Fruit fly (Drosophila melanogaster) whole organism, embryonic: Measurements from ENCODE around the gene CG15145.

Experiments
- Asciz ChIP-seq: fragments of 200-800 bp; sonication (Bioruptor generic); optimal IDR thresholded peaks from 2 replicates; lab custom pipeline; 2017; ENCODE audit warnings: missing biosample characterization, mild to moderate bottlenecking, missing genetic modification characterization, missing genetic modification reagents
- B-H1 ChIP-seq: fragments of 200-800 bp; sonication (Bioruptor generic); IDR thresholded peaks from 3 replicates; pipeline ENCODE4 v1.3.6; 2022; ENCODE audit warnings: missing biosample characterization, missing genetic modification characterization
- Bgb ChIP-seq: fragments of 200-800 bp; sonication (Bioruptor generic); IDR thresholded peaks from 2 replicates; pipeline ENCODE4 v1.3.6; 2022; ENCODE audit warnings: missing biosample characterization, missing genetic modification characterization; ENCODE audit not compliant: partially characterized antibody
- Bteb2 ChIP-seq: fragments of 200-800 bp; sonication (Bioruptor generic); optimal IDR thresholded peaks from 2 replicates; lab custom pipeline; 2016; ENCODE audit warnings: missing biosample characterization, missing genetic modification characterization
- CG10565 ChIP-seq: fragments of 200-800 bp; sonication (Bioruptor generic); optimal IDR thresholded peaks from 3 replicates; lab custom pipeline; 2016; ENCODE audit warnings: missing biosample characterization, mild to moderate bottlenecking, missing genetic modification characterization
- CG10959 ChIP-seq: fragments of 200-800 bp; sonication (Bioruptor generic); IDR thresholded peaks from 2 replicates; pipeline ENCODE4 v1.3.6; 2022; ENCODE audit warnings: missing biosample characterization, missing genetic modification characterization
- CG11085 ChIP-seq: fragments of 200-800 bp; sonication (Bioruptor generic); IDR thresholded peaks from 2 replicates; pipeline ENCODE4 v1.3.6; 2022; ENCODE audit warnings: missing biosample characterization, missing genetic modification characterization
- CG11398 ChIP-seq: fragments of 200-800 bp; sonication (Bioruptor generic); optimal IDR thresholded peaks from 2 replicates; lab custom pipeline; 2016; ENCODE audit warnings: missing biosample characterization, missing genetic modification characterization
- CG12236 ChIP-seq: fragments of 200-800 bp; sonication (Bioruptor generic); optimal IDR thresholded peaks from 2 replicates; lab custom pipeline; 2016; ENCODE audit warnings: missing biosample characterization, missing genetic modification characterization
- CG14441 ChIP-seq: fragments of 200-800 bp; sonication (Bioruptor generic); IDR thresholded peaks from 2 replicates; pipeline ENCODE4 v1.3.6; 2022; ENCODE audit warnings: missing biosample characterization, missing genetic modification characterization
- CG1603 ChIP-seq: fragments of 200-800 bp; sonication (Bioruptor generic); optimal IDR thresholded peaks from 2 replicates; lab custom pipeline; 2019; ENCODE audit warnings: missing biosample characterization, mild to moderate bottlenecking, missing genetic modification characterization, moderate library complexity
- CG1647 ChIP-seq: fragments of 200-800 bp; sonication (Bioruptor generic); optimal IDR thresholded peaks from 3 replicates; lab custom pipeline; 2016; ENCODE audit warnings: missing biosample characterization, missing genetic modification characterization
- CG17829 ChIP-seq: fragments of 200-800 bp; optimal IDR thresholded peaks from 2 replicates; lab custom pipeline; 2019; ENCODE audit warnings: missing biosample characterization, mild to moderate bottlenecking, missing genetic modification characterization, moderate library complexity
- CG2129 ChIP-seq: fragments of 200-800 bp; sonication (Bioruptor generic); IDR thresholded peaks from 2 replicates; pipeline ENCODE4 v1.3.6; 2022; ENCODE audit warnings: missing biosample characterization, missing genetic modification characterization; ENCODE audit not compliant: partially characterized antibody
- CG30020 ChIP-seq: fragments of 200-800 bp; optimal IDR thresholded peaks from 2 replicates; lab custom pipeline; 2019; ENCODE audit warnings: missing biosample characterization, mild to moderate bottlenecking, missing genetic modification characterization, moderate library complexity
- CG30403 ChIP-seq: fragments of 200-800 bp; sonication (Bioruptor generic); optimal IDR thresholded peaks from 3 replicates; lab custom pipeline; 2016; ENCODE audit warnings: missing biosample characterization, missing genetic modification characterization
- CG31224 ChIP-seq: fragments of 200-800 bp; sonication (Bioruptor generic); IDR thresholded peaks from 2 replicates; pipeline ENCODE4 v1.3.6; 2022; ENCODE audit warnings: missing biosample characterization, missing genetic modification characterization
- CG3281 ChIP-seq: fragments of 200-800 bp; sonication (Bioruptor generic); optimal IDR thresholded peaks from 3 replicates; lab custom pipeline; 2017; ENCODE audit warnings: missing biosample characterization, mild to moderate bottlenecking, missing genetic modification characterization
- CG4617 ChIP-seq: fragments of 200-800 bp; sonication (Bioruptor generic); optimal IDR thresholded peaks from 3 replicates; lab custom pipeline; 2016; ENCODE audit warnings: missing biosample characterization, missing genetic modification characterization, borderline replicate concordance
- CG4730 ChIP-seq: fragments of 200-800 bp; sonication (Bioruptor generic); IDR thresholded peaks from 2 replicates; pipeline ENCODE4 v1.3.6; 2022; ENCODE audit warnings: missing biosample characterization, missing genetic modification characterization
- CG6683 ChIP-seq: fragments of 200-800 bp; sonication (Bioruptor generic); optimal IDR thresholded peaks from 2 replicates; lab custom pipeline; 2017; ENCODE audit warnings: missing biosample characterization, mild to moderate bottlenecking, missing genetic modification characterization, missing genetic modification reagents
- CG9609 ChIP-seq: fragments of 200-800 bp; sonication (Bioruptor generic); optimal IDR thresholded peaks from 3 replicates; lab custom pipeline; 2016; ENCODE audit warnings: missing biosample characterization, missing genetic modification characterization
- CG9797 ChIP-seq: fragments of 200-800 bp; sonication (Bioruptor generic); optimal IDR thresholded peaks from 3 replicates; lab custom pipeline; 2018; ENCODE audit warnings: missing biosample characterization, mild to moderate bottlenecking, missing genetic modification characterization
- Fer1 ChIP-seq: fragments of 200-800 bp; sonication (Bioruptor generic); optimal IDR thresholded peaks from 2 replicates; lab custom pipeline; 2017; ENCODE audit warnings: missing biosample characterization, mild to moderate bottlenecking, missing genetic modification characterization
- HHEX ChIP-seq: fragments of 200-800 bp; sonication (Bioruptor generic); optimal IDR thresholded peaks from 3 replicates; lab custom pipeline; 2017; ENCODE audit warnings: missing biosample characterization, mild to moderate bottlenecking, missing genetic modification characterization, missing genetic modification reagents
- Lhr ChIP-seq: fragments of 200-800 bp; sonication (Bioruptor generic); optimal IDR thresholded peaks from 3 replicates; lab custom pipeline; 2017; ENCODE audit warnings: mild to moderate bottlenecking, missing biosample characterization, missing genetic modification reagents, missing genetic modification characterization
- Meics ChIP-seq: fragments of 200-800 bp; sonication (Bioruptor generic); optimal IDR thresholded peaks from 2 replicates; lab custom pipeline; 2017; ENCODE audit warnings: missing biosample characterization, mild to moderate bottlenecking, missing genetic modification characterization
- Nf-YB ChIP-seq: fragments of 200-800 bp; sonication (Bioruptor generic); optimal IDR thresholded peaks from 3 replicates; lab custom pipeline; 2019; ENCODE audit warnings: missing biosample characterization, mild to moderate bottlenecking, missing genetic modification characterization, moderate library complexity
- Oli ChIP-seq: fragments of 200-800 bp; sonication (Bioruptor generic); optimal IDR thresholded peaks from 2 replicates; lab custom pipeline; 2018; ENCODE audit warnings: missing biosample characterization, mild to moderate bottlenecking, missing genetic modification characterization, moderate library complexity
- Sry-δ ChIP-seq: fragments of 200-800 bp; sonication (Bioruptor generic); optimal IDR thresholded peaks from 2 replicates; lab custom pipeline; 2016; ENCODE audit warnings: missing biosample characterization, missing genetic modification characterization
- abd-A ChIP-seq: fragments of 200-800 bp; sonication (Bioruptor generic); optimal IDR thresholded peaks from 3 replicates; lab custom pipeline; 2019; ENCODE audit warnings: missing biosample characterization, mild to moderate bottlenecking, missing genetic modification characterization, moderate library complexity
- al ChIP-seq: fragments of 200-800 bp; sonication (Bioruptor generic); IDR thresholded peaks from 2 replicates; pipeline ENCODE4 v1.3.6; 2022; ENCODE audit warnings: missing biosample characterization, missing genetic modification characterization
- ase ChIP-seq: fragments of 200-800 bp; sonication (Bioruptor generic); IDR thresholded peaks from 3 replicates; pipeline ENCODE4 v1.3.6; 2022; ENCODE audit warnings: missing biosample characterization, missing genetic modification characterization
- bsh ChIP-seq, 2 experiments: fragments of 200-800 bp; sonication (Bioruptor generic); optimal IDR thresholded peaks; 2 replicates each; lab custom pipeline; 2017 to 2018; ENCODE audit warnings: mild to moderate bottlenecking in 2 of 2, missing biosample characterization in 2 of 2, missing genetic modification characterization in 2 of 2, moderate library complexity in 1 of 2
- danr ChIP-seq: fragments of 200-800 bp; sonication (Bioruptor generic); IDR thresholded peaks from 2 replicates; pipeline ENCODE4 v1.3.6; 2022; ENCODE audit warnings: missing biosample characterization, missing genetic modification characterization
- ems ChIP-seq: fragments of 200-800 bp; sonication (Bioruptor generic); optimal IDR thresholded peaks from 3 replicates; lab custom pipeline; 2016; ENCODE audit warnings: missing biosample characterization, missing genetic modification characterization
- jing ChIP-seq: fragments of 200-800 bp; sonication (Bioruptor generic); optimal IDR thresholded peaks from 2 replicates; lab custom pipeline; 2018; ENCODE audit warnings: missing biosample characterization, mild to moderate bottlenecking, missing genetic modification characterization
- knrl ChIP-seq: fragments of 200-800 bp; sonication (Bioruptor generic); IDR thresholded peaks from 3 replicates; pipeline ENCODE4 v1.3.6; 2022; ENCODE audit warnings: missing biosample characterization, missing genetic modification characterization; ENCODE audit not compliant: partially characterized antibody
- lmd ChIP-seq: fragments of 200-800 bp; sonication (Bioruptor generic); IDR thresholded peaks from 2 replicates; pipeline ENCODE4 v1.3.6; 2022; ENCODE audit warnings: missing biosample characterization, missing genetic modification characterization
- otp ChIP-seq: fragments of 200-800 bp; sonication (Bioruptor generic); IDR thresholded peaks from 3 replicates; pipeline ENCODE4, ENCODE4 v1.3.6; 2022; ENCODE audit warnings: missing biosample characterization, missing genetic modification characterization
- psq ChIP-seq: fragments of 200-800 bp; sonication (Bioruptor generic); optimal IDR thresholded peaks from 2 replicates; lab custom pipeline; 2017; ENCODE audit warnings: missing biosample characterization, missing genetic modification characterization
- pum ChIP-seq: fragments of 200-800 bp; sonication (Bioruptor generic); optimal IDR thresholded peaks from 2 replicates; lab custom pipeline; 2016; ENCODE audit warnings: missing biosample characterization, missing genetic modification characterization
- rib ChIP-seq: fragments of 200-800 bp; sonication (Bioruptor generic); IDR thresholded peaks from 2 replicates; pipeline ENCODE4 v1.3.6; 2022; ENCODE audit warnings: missing biosample characterization, missing genetic modification characterization
- sc ChIP-seq, 3 experiments: fragments of >200 bp in 2 of 3; fragments of 200-800 bp in 1 of 3; sonication (Bioruptor generic) in 1 of 3; optimal IDR thresholded peaks; 2 replicates in 2 of 3; 3 replicates in 1 of 3; lab custom pipeline; 2017; ENCODE audit warnings: mild to moderate bottlenecking in 1 of 3, missing biosample characterization in 1 of 3, missing genetic modification characterization in 1 of 3, missing genetic modification reagents in 1 of 3
- sima ChIP-seq: fragments of 200-800 bp; sonication (Bioruptor generic); optimal IDR thresholded peaks from 2 replicates; lab custom pipeline; 2016; ENCODE audit warnings: missing biosample characterization, missing genetic modification characterization
- sr ChIP-seq: fragments of 200-800 bp; sonication (Bioruptor generic); IDR thresholded peaks from 3 replicates; pipeline ENCODE4 v1.3.6; 2022; ENCODE audit warnings: missing biosample characterization, missing genetic modification characterization
- tll ChIP-seq, 2 experiments: fragments of 200-800 bp in 1 of 2; fragments of >200 bp in 1 of 2; sonication (Bioruptor generic) in 1 of 2; optimal IDR thresholded peaks; 2 replicates each; lab custom pipeline; 2017 to 2019; ENCODE audit warnings: missing biosample characterization in 2 of 2, missing genetic modification characterization in 2 of 2, mild to moderate bottlenecking in 1 of 2, moderate library complexity in 1 of 2
- tna ChIP-seq: fragments of 200-800 bp; sonication (Bioruptor generic); IDR thresholded peaks from 2 replicates; pipeline ENCODE4 v1.3.6; 2022; ENCODE audit warnings: missing biosample characterization, missing genetic modification characterization; ENCODE audit not compliant: partially characterized antibody
- ttk ChIP-seq: fragments of 200-800 bp; sonication (Bioruptor generic); IDR thresholded peaks from 2 replicates; pipeline ENCODE4 v2.1.2; 2022; ENCODE audit warnings: missing biosample characterization, missing genetic modification characterization
- wek ChIP-seq: fragments of 200-800 bp; sonication (Bioruptor generic); optimal IDR thresholded peaks from 3 replicates; lab custom pipeline; 2018; ENCODE audit warnings: missing biosample characterization, mild to moderate bottlenecking, missing genetic modification characterization, moderate library complexity

The CG15145 gene

DNA sequence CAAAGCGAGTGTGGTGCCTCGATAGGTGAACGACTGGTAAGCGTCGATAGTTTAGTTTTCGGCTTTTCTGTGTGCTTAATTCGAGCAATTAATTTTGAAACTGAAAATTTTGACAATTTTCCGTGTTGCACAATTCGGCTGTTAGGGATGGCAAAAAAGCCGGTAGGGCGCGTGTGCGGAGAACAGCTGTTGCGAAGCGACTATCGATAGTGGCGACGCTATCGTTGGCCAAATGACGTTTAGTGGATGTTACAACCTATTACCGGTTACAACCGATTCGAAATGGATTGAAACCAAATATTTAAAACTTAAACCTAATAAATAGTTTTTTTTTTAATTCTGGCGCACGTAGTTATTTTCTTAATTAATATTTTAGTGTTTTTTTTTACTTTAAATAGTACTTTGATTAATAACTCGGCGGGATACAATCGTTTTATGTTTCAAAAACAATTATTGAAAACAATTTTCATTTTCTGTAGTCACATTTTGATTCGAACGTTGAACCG lies 31.0 kb downstream of the CG15145 start, which contains the start of the genes mEFTs and Dhc36C (continued):
- TF ChIP-seq psq, result no peak
- TF ChIP-seq Asciz (GFP tag; lab: Kevin White, UChicago), result no peak
- TF ChIP-seq CG30020 (tag; lab: Kevin White, UChicago), result no peak
- TF ChIP-seq sr (GFP tag; lab: Robert Waterston, UW), result no peak
- no peak for TF ChIP-seq CG3281
- no peak for TF ChIP-seq sc (optimal IDR thresholded peaks at IDR 0.05; lab: Kevin White, UChicago)
- no peak for TF ChIP-seq sc (GFP tag; optimal IDR thresholded peaks at IDR 0.05; lab: Kevin White, UChicago)
- TF ChIP-seq otp (GFP tag; lab: Robert Waterston, UW), result no peak
- no peak for TF ChIP-seq CG1647 (GFP tag; lab: Kevin White, UChicago)
- TF ChIP-seq CG30403, result no peak
- TF ChIP-seq Lhr (GFP tag; lab: Kevin White, UChicago), result peak; percentile 58
- peak; percentile 46 for TF ChIP-seq CG4617 (GFP tag; lab: Kevin White, UChicago)
- no peak for TF ChIP-seq rib (GFP tag; lab: Robert Waterston, UW)
- no peak for TF ChIP-seq lmd (GFP tag; lab: Robert Waterston, UW)
- no peak for TF ChIP-seq CG11085 (GFP tag; lab: Robert Waterston, UW)
- TF ChIP-seq bsh (GFP tag; optimal IDR thresholded peaks at IDR 0.05; lab: Kevin White, UChicago), result no peak
- TF ChIP-seq HHEX, result no peak
- TF ChIP-seq CG10959 (GFP tag; lab: Robert Waterston, UW), result no peak
- TF ChIP-seq Bteb2 (GFP tag; lab: Kevin White, UChicago), result no peak
- TF ChIP-seq CG1603, result peak; percentile 60
- no peak for TF ChIP-seq CG12236 (GFP tag; lab: Kevin White, UChicago)
- TF ChIP-seq abd-A, result no peak
- peak; percentile 8 for TF ChIP-seq CG17829 (tag; lab: Kevin White, UChicago)
- no peak for TF ChIP-seq ttk (GFP tag; lab: Robert Waterston, UW)
- TF ChIP-seq tna, result peak; percentile 80
- no peak for TF ChIP-seq CG9609 (GFP tag; lab: Kevin White, UChicago)
- TF ChIP-seq CG4730 (GFP tag; lab: Robert Waterston, UW), result no peak
- TF ChIP-seq knrl, result peak; percentile 87
- peak; percentile 36 for TF ChIP-seq CG9797 (GFP tag; lab: Kevin White, UChicago)
- TF ChIP-seq Oli (tag; lab: Kevin White, UChicago), result no peak
- TF ChIP-seq Nf-YB (GFP tag; lab: Kevin White, UChicago), result no peak
- TF ChIP-seq CG10565 (GFP tag; lab: Kevin White, UChicago), result no peak
- TF ChIP-seq al (GFP tag; lab: Robert Waterston, UW), result no peak
- no peak for TF ChIP-seq wek (GFP tag; lab: Kevin White, UChicago)
- TF ChIP-seq jing (GFP tag; lab: Kevin White, UChicago), result no peak
- TF ChIP-seq tll (GFP tag; optimal IDR thresholded peaks at IDR 0.05; lab: Kevin White, UChicago), result no peak
- no peak for TF ChIP-seq CG31224 (GFP tag; lab: Robert Waterston, UW)
- TF ChIP-seq danr (GFP tag; lab: Robert Waterston, UW), result no peak
- no peak for TF ChIP-seq CG11398 (GFP tag; lab: Kevin White, UChicago)
- no peak for TF ChIP-seq CG14441 (GFP tag; lab: Robert Waterston, UW)
- no peak for TF ChIP-seq Meics (GFP tag; lab: Kevin White, UChicago)
- TF ChIP-seq B-H1 (GFP tag; lab: Robert Waterston, UW), result no peak
- TF ChIP-seq pum (GFP tag; lab: Kevin White, UChicago), result no peak
- TF ChIP-seq Fer1, result no peak
- no peak for TF ChIP-seq ems (GFP tag; lab: Kevin White, UChicago)
- TF ChIP-seq CG2129 (GFP tag; lab: Robert Waterston, UW), result no peak; the same call in none of the 2 replicates
- TF ChIP-seq CG6683, result no peak
- TF ChIP-seq sima, result no peak
- TF ChIP-seq ase (GFP tag; lab: Robert Waterston, UW), result no peak
- TF ChIP-seq Sry-δ (GFP tag; lab: Kevin White, UChicago), result peak; percentile 93
- TF ChIP-seq Bgb, result peak; percentile 92
